Fruit fly (Drosophila melanogaster) whole organism: ENCODE results near the gene sicily.

ENCODE experiments used
- CG8478 ChIP-seq: fragments of >200 bp; optimal IDR thresholded peaks from 2 replicates; lab custom pipeline; 2018; ENCODE audit warnings: inconsistent platforms
- Dll ChIP-seq: fragments of >200 bp; optimal IDR thresholded peaks from 2 replicates; lab custom pipeline; 2017
- EcR ChIP-seq, 2 experiments: fragments of >200 bp; optimal IDR thresholded peaks; 2 replicates each; lab custom pipeline; 2017; ENCODE audit warnings: missing biosample characterization in 2 of 2, missing genetic modification characterization in 2 of 2, missing genetic modification reagents in 2 of 2
- pan ChIP-seq: fragments of >200 bp; optimal IDR thresholded peaks from 2 replicates; lab custom pipeline; 2017
- psq ChIP-seq: fragments of >200 bp; optimal IDR thresholded peaks from 2 replicates; lab custom pipeline; 2017
- usp ChIP-seq: fragments of >200 bp; optimal IDR thresholded peaks from 2 replicates; lab custom pipeline; 2017; ENCODE audit warnings: missing biosample characterization, missing genetic modification characterization, mixed read lengths

Gene sicily

DNA sequence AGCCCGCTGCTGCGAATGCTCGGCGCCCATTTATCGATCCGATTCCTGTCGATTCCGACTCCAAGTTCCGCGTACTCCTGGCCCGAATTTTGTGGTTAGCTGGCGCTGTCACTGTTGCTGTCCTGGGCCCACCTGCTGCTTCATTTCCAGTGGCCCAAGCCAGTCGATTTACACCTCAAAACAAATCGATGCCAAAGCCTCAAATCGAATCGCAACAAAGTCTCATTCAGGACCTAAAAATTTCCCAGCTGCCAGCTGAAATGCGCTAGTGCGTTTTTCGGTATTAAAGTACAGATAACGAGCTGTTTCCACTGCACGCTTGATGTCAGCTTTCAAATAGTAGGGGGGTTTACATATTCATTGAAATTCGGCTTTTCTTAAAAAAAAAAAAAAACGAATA is 19.0 kb upstream of the sicily start, which contains the start of gene BORCS5:
BORCS5 (minus strand) TSS at position 263 of the 400 bp plus-strand sequence.
- TF ChIP-seq CG8478 (lab: Kevin White, UChicago) (no peak), psq (no peak), EcR (GFP tag; optimal IDR thresholded peaks at IDR 0.05; lab: Kevin White, UChicago) (no peak), Dll (no peak), pan (lab: Kevin White, UChicago) (no peak), usp (GFP tag; lab: Kevin White, UChicago) (no peak)

DNA sequence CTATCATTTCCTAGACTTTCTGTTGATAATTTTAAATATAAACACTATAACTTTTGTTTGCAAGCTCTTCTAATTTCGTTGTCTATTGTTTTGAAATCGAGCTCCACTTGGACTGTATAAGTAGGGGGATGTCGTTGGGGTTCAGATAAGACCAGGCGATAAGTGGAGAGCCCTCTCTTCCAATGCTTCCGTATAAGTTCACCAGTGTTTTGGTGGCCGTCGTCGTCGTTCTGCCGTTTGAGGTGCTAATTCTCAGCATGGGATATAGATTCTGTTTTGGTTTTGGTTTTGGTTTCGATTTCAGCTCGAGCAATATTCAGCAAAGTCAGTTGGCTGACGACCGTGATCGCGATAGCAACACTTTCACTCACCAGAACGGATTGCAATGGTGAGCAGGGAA is 18.4 kb upstream of the sicily start, which contains the start of gene CG15739:
CG15739 (plus strand) TSS at position 204 of the 400 bp plus-strand sequence.
- TF ChIP-seq CG8478 (lab: Kevin White, UChicago) (no peak), Dll (no peak), usp (GFP tag; lab: Kevin White, UChicago) (no peak), EcR (GFP tag; optimal IDR thresholded peaks at IDR 0.05; lab: Kevin White, UChicago) (no peak), pan (lab: Kevin White, UChicago) (no peak), psq (no peak)

DNA sequence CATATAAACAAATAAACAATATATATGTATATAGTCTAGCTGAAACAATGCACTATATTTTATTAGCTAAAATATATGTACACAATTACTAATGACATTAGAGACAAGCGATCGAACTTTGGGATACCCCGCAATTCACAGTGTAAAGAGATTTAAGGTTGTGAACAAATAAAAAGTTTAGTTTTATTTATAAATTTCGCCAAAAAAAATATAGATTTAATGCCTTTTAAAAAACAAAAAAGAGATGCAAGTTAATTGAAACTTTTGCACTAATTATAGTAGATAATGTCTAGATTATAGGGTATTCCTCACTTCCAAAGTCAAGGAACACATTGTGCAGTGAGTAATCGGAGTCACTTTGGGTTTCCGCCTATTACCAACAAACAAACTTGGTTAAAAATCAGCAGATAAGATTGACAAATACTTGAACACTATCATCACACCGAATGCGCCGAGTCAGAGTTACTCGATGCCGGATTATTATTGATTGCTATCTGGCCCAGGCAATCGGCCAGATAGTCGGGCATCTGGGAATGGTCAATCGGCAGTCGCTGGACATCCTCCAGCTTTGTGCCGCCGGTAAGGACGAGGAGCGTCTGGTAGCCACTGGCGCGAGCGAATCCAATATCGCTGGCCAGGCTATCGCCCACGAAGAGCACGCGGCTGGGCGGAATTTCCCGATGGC is 16.2 kb upstream of the sicily start:
- TF ChIP-seq CG8478 (lab: Kevin White, UChicago) = no peak
- TF ChIP-seq psq = no peak
- TF ChIP-seq usp (GFP tag; lab: Kevin White, UChicago) = no peak
- TF ChIP-seq Dll = no peak
- TF ChIP-seq EcR (GFP tag; optimal IDR thresholded peaks at IDR 0.05; lab: Kevin White, UChicago) = no peak
- no peak for TF ChIP-seq pan (lab: Kevin White, UChicago)

DNA sequence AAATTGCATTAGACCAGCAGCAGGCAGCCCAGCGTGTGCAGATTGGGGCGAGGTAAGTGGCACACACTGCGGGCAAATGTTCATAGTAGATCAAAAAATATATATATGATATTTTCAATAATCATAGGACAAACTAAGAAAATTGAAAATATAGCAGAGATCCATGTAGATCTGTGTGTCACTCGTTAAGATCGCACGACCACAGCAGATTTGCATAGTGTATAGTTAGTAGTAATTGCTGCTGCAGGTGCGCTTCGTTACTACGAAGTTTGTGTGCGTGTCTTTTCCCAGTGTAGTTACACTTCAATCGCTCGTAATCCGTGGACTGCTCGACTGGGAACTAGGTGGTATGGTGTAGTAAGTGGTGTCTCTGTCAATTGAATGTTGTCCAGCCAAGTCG is 14.4 kb upstream of the sicily start, which contains the start of gene CG10352:
CG10352 (minus strand) TSS at position 4 of the 400 bp plus-strand sequence.
- TF ChIP-seq Dll (no peak), psq (no peak), EcR (GFP tag; optimal IDR thresholded peaks at IDR 0.05; lab: Kevin White, UChicago) (no peak), CG8478 (lab: Kevin White, UChicago) (no peak), usp (GFP tag; lab: Kevin White, UChicago) (no peak), pan (lab: Kevin White, UChicago) (no peak)

DNA sequence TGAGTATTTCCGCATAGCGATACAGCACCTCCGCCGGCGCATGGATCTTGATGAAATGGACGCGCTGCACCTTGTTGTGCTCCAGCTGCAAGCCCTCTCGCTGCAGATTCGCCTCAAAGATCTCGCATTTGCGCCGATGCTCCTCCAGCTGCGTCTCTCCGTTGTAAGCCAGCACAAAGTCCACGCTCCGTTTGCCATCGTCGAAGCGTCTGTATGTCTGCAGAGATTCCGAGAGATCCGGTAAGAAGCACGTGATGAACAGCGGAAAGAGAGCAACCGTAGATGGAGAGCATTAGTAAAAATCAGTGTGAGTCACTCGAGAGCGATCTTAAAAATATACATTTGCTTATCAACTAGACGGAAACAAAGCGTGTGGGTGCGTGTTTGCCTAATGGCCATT is 9.8 kb upstream of the sicily start:
- TF ChIP-seq Dll = no peak
- TF ChIP-seq pan (lab: Kevin White, UChicago) = no peak
- TF ChIP-seq CG8478 (lab: Kevin White, UChicago) = no peak
- TF ChIP-seq usp (GFP tag; lab: Kevin White, UChicago) = no peak
- no peak for TF ChIP-seq psq
- TF ChIP-seq EcR (GFP tag; optimal IDR thresholded peaks at IDR 0.05; lab: Kevin White, UChicago) = no peak

DNA sequence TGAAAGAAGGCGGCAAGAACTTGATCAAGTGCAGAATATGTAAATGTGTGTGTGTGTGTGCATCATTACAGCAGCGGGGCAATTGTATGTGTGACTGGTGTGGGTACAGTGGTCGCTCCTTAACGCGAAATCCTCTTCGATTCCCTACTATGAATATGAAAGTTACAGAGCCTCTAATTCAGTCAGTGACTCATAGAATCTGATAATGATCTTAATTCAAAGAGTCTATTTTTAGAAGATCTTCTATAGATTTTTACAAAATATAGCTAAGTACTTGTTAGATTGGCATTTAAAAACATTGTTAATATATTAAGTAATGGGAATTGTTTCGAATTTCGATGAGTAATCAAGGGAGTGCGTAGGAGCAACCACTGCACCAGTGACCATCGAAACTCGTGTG is 9.1 kb upstream of the sicily start:
- no peak for TF ChIP-seq pan (lab: Kevin White, UChicago)
- no peak for TF ChIP-seq usp (GFP tag; lab: Kevin White, UChicago)
- no peak for TF ChIP-seq CG8478 (lab: Kevin White, UChicago)
- no peak for TF ChIP-seq psq
- no peak for TF ChIP-seq EcR (GFP tag; optimal IDR thresholded peaks at IDR 0.05; lab: Kevin White, UChicago)
- no peak for TF ChIP-seq Dll

DNA sequence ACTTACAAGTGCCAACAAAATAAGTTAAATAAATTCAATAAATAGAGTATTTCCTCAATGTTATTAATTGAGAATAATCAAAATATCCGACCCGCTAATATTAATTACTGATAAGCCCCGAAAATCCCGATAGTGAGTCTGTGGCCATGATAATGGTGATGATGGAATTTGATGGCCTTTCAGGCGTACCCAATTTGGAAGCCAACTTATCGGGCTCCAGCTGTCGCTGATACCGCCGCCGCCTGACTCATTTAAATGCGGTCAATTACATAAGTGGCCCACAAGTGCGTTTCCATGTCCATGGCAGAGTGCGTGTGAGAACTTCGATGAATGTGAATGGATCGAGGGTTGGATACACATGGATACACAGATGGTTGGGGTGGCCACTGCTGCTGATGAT is 7.4 kb upstream of the sicily start:
- TF ChIP-seq CG8478 (lab: Kevin White, UChicago) = no peak
- no peak for TF ChIP-seq EcR (GFP tag; optimal IDR thresholded peaks at IDR 0.05; lab: Kevin White, UChicago)
- TF ChIP-seq usp (GFP tag; lab: Kevin White, UChicago) = no peak
- TF ChIP-seq psq = no peak
- no peak for TF ChIP-seq pan (lab: Kevin White, UChicago)
- no peak for TF ChIP-seq Dll

DNA sequence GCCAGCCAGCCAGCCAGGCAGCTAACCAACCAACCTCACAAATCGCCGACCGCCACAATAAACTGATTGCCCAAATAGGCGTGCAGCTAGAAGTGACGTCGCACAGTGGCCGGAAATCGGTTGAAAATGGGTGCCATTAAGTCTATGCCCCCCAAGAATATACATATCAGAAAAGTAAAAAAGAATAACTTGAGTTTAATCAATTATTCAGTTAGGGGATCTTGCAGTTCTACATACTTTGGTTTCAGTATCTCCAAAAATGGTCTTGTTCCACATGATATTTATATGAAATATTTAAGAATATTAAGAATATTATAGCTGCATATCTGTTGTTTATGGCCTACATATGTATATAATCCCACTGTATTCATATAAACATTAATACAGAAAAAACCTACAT is 6.2 kb upstream of the sicily start:
- TF ChIP-seq psq (no peak), CG8478 (lab: Kevin White, UChicago) (no peak), pan (lab: Kevin White, UChicago) (no peak), usp (GFP tag; lab: Kevin White, UChicago) (no peak), EcR (GFP tag; optimal IDR thresholded peaks at IDR 0.05; lab: Kevin White, UChicago) (no peak), Dll (no peak)

DNA sequence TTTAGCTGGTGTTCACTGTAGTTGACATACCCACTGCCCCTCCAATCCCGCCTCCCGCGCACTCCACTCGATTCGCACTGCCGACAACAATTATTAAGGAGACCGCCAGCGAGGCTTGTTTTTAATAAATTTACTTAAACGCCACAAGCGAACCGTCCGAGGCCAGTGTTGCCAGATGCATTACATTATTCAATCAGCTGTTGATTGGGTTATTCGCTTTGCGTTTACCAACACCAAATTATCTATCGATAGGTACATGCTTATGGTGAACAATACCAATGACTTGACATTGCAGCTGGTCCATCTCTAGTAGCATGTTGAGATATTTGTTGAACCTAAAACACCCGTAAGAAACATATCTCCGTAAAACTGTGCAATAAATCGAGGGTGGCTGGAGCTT is 4.6 kb upstream of the sicily start, which contains the start of the genes CG10353 and SelG:
CG10353 (minus strand) TSS at position 187 of the 400 bp plus-strand sequence.
SelG (plus strand) TSS at position 309 of the 400 bp plus-strand sequence.
- TF ChIP-seq CG8478 (lab: Kevin White, UChicago) (no peak), Dll (no peak), usp (GFP tag; lab: Kevin White, UChicago) (no peak), EcR (GFP tag; optimal IDR thresholded peaks at IDR 0.05; lab: Kevin White, UChicago) (no peak), psq (no peak), pan (lab: Kevin White, UChicago) (no peak)

DNA sequence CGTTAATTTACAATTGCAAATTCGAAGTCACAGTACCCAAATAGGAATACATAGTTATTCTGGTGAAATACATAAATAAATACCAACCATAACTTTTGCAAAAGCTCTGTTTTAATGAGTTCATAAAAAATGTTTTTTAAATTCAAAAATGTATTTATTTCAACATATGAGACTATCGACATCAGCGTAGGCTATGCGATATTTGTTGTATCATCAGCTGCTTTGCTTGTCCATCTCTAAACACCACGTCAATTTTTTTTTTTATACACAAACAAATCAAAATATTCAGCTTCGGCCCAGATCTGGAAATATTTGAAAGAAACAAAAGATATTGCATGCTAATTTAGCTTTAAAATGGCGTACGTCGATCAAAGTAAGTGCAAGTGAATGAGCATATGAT is 3.4 kb upstream of the sicily start, which contains the start of gene CG1840:
CG1840 (plus strand) TSS at position 211 of the 400 bp plus-strand sequence.
- TF ChIP-seq usp (GFP tag; lab: Kevin White, UChicago) = no peak
- no peak for TF ChIP-seq pan (lab: Kevin White, UChicago)
- no peak for TF ChIP-seq Dll
- TF ChIP-seq CG8478 (lab: Kevin White, UChicago) = no peak
- TF ChIP-seq psq = no peak
- no peak for TF ChIP-seq EcR (GFP tag; optimal IDR thresholded peaks at IDR 0.05; lab: Kevin White, UChicago)

DNA sequence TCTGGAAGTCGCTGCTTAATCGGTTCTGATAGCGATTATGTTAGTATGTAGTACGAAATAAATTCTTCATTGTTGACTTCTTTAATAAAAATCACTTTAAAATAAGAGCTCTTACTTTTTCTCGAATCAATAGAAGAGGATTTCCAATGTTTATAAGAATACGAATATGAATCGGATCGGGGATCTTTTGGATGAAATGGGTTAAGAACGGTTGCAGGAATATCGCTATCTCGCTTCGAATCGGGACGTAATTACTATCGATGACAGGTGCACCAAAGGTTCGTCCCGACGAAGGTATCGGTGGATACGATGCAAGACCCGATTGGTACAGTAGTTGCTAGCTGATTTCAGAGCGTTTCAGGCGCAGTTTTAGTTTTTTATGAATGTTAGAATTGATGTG is 2.1 kb downstream of the sicily start, which contains the start of gene wisp:
wisp (plus strand) TSS at position 301 of the 400 bp plus-strand sequence.
- TF ChIP-seq usp (GFP tag; lab: Kevin White, UChicago) (no peak), pan (lab: Kevin White, UChicago) (no peak), CG8478 (lab: Kevin White, UChicago) (no peak), EcR (GFP tag; optimal IDR thresholded peaks at IDR 0.05; lab: Kevin White, UChicago) (no peak), Dll (no peak), psq (no peak)

DNA sequence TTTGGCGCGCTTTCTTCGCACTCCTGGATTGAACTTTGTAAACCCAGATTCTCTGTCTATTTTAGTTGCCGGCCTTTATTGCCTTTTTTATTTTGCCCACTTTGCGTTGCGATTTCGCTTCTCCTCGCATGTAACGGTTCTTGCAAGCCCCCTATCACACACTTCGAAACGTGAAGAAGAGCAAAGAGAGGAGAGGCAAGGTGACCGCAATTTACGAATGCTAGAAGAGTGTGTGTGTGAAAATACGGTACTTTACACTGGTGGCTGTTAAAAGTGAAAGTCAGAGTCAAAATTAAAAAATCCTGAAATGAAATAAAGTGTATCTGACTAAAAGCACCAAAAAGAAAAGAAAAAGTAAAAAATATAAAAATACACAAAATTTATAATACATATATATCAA is 2.7 kb downstream of the sicily start:
- no peak for TF ChIP-seq Dll
- no peak for TF ChIP-seq usp (GFP tag; lab: Kevin White, UChicago)
- no peak for TF ChIP-seq psq
- no peak for TF ChIP-seq EcR (GFP tag; optimal IDR thresholded peaks at IDR 0.05; lab: Kevin White, UChicago)
- TF ChIP-seq pan (lab: Kevin White, UChicago) = no peak
- no peak for TF ChIP-seq CG8478 (lab: Kevin White, UChicago)
